Fruit fly (Drosophila melanogaster): ENCODE measurements around the gene Gyc88E.

dm6 chr3R:15139816-15140473, 10.2 kb upstream of the Gyc88E start, which contains the start of gene CG3987:
- TF ChIP-seq CG8159 (tag; optimal IDR thresholded peaks at IDR 0.05), result no peak
- TF ChIP-seq CG10348 (GFP tag; IDR thresholded peaks at IDR 0.05), result no peak
- no peak for TF ChIP-seq CG8301 (tag; optimal IDR thresholded peaks at IDR 0.05)
- peak; percentile 17 for TF ChIP-seq EcR (GFP tag; optimal IDR thresholded peaks at IDR 0.05)
- no peak for TF ChIP-seq D1 (tag; optimal IDR thresholded peaks at IDR 0.05)
